Fruit fly (Drosophila melanogaster) whole organism, wandering third instar larva: Measurements from ENCODE around the gene Adsl.

ENCODE experiments used
- Abd-B ChIP-seq: fragments of >200 bp; optimal IDR thresholded peaks from 2 replicates; lab custom pipeline; 2017; ENCODE audit warnings: missing biosample characterization, missing genetic modification characterization
- CG9705 ChIP-seq: fragments of 200-800 bp; sonication (Bioruptor generic); optimal IDR thresholded peaks from 2 replicates; lab custom pipeline; 2018; ENCODE audit warnings: missing biosample characterization, mild to moderate bottlenecking, missing genetic modification characterization
- Myc ChIP-seq: fragments of >200 bp; optimal IDR thresholded peaks from 2 replicates; lab custom pipeline; 2017
- Rel ChIP-seq, 2 experiments: fragments of 200-800 bp; sonication (Bioruptor generic) in 1 of 2; optimal IDR thresholded peaks; 2 replicates in 1 of 2; 3 replicates in 1 of 2; lab custom pipeline; 2016 to 2019; ENCODE audit warnings: mild to moderate bottlenecking in 2 of 2, missing biosample characterization in 2 of 2, missing genetic modification characterization in 2 of 2, moderate library complexity in 1 of 2
- Sp1 ChIP-seq: fragments of 200-800 bp; sonication (Bioruptor generic); optimal IDR thresholded peaks from 3 replicates; lab custom pipeline; 2019; ENCODE audit warnings: missing biosample characterization, mild to moderate bottlenecking, missing genetic modification characterization, moderate library complexity
- brk ChIP-seq: fragments of 200-800 bp; sonication (Bioruptor generic); optimal IDR thresholded peaks from 2 replicates; lab custom pipeline; 2016; ENCODE audit warnings: missing biosample characterization, mild to moderate bottlenecking, missing genetic modification characterization
- tai ChIP-seq: sonication (Bioruptor generic); optimal IDR thresholded peaks from 2 replicates; lab custom pipeline; 2016; ENCODE audit warnings: missing biosample characterization, missing genetic modification characterization
- usp ChIP-seq: fragments of >200 bp; optimal IDR thresholded peaks from 2 replicates; lab custom pipeline; 2017; ENCODE audit warnings: missing biosample characterization, missing genetic modification characterization

DNA sequence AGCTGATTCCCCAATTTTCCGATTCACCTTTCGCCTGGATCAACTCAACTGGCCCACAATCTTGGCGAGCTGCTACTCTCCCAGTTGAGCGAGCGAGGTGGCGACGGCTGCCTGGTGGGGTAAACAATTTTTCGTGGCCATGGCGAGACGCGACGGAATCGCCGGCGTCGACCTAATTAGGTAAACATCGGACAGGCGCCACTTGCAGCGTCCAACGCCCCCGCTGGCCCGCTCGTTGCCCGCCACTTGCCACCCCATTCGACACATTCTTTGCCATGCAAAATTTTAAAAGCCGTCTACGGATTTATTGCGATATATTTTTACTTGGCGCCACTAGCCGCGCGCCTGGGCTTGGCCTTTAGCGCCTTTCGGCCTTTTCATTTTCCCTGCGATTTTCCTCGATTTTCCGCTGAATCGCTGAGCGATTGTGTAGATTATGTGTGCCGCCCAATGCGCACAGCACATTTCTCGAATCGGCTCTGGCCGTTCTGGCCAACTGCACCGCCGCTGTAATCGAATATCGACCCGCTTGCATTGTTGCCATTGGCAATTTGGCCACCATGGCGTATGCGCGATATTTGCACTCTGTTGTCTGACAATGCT lies 46.0 kb upstream of the Adsl start:
- TF ChIP-seq usp (no peak), Rel (GFP tag; optimal IDR thresholded peaks at IDR 0.05; lab: Kevin White, UChicago) (no peak), Rel (tag; optimal IDR thresholded peaks at IDR 0.05; lab: Kevin White, UChicago) (no peak), Sp1 (GFP tag; lab: Kevin White, UChicago) (no peak), CG9705 (GFP tag; lab: Kevin White, UChicago) (no peak), brk (GFP tag; lab: Kevin White, UChicago) (no peak), Myc (lab: Kevin White, UChicago) (no peak), Abd-B (GFP tag; lab: Kevin White, UChicago) (no peak), tai (no peak)
